Fruit fly (Drosophila melanogaster): ENCODE data around the gene Pkcdelta.

Pkcdelta gene

dm6 chrX:12496930-12497329, 64.9 kb downstream of the Pkcdelta start, which contains the start of gene mdu (continued):
- TF ChIP-seq CG13624 (GFP tag; optimal IDR thresholded peaks at IDR 0.05) (no peak), Dip3 (GFP tag; optimal IDR thresholded peaks at IDR 0.05) (no peak), CG13123 (GFP tag; optimal IDR thresholded peaks at IDR 0.05) (no peak), CG10431 (GFP tag; optimal IDR thresholded peaks at IDR 0.05) (no peak), D19B (GFP tag; optimal IDR thresholded peaks at IDR 0.05) (no peak), bbx (GFP tag; IDR thresholded peaks at IDR 0.05; ENCODE audit: partially characterized antibody) (peak; percentile 71; the same call in 1 of the 2 replicates), CG3407 (GFP tag; optimal IDR thresholded peaks at IDR 0.05) (no peak), CG16779 (GFP tag; IDR thresholded peaks at IDR 0.05) (no peak), CG34224 (GFP tag; IDR thresholded peaks at IDR 0.05; ENCODE audit: partially characterized antibody) (no peak), CG17385 (GFP tag; optimal IDR thresholded peaks at IDR 0.05) (no peak), lilli (GFP tag; optimal IDR thresholded peaks at IDR 0.05) (peak; percentile 20), MTF-1 (GFP tag; optimal IDR thresholded peaks at IDR 0.05; ENCODE audit: borderline replicate concordance) (no peak), Trl (optimal IDR thresholded peaks at IDR 0.05) (no peak), Trl (GFP tag; optimal IDR thresholded peaks at IDR 0.05) (no peak), dmrt11E (tag; optimal IDR thresholded peaks at IDR 0.05) (peak; percentile 21), CG4282 (GFP tag; optimal IDR thresholded peaks at IDR 0.05) (no peak), CG18011 (GFP tag; optimal IDR thresholded peaks at IDR 0.05) (no peak), Bteb2 (GFP tag; optimal IDR thresholded peaks at IDR 0.05) (no peak), Dek (tag; optimal IDR thresholded peaks at IDR 0.05) (no peak), CG2116 (GFP tag; optimal IDR thresholded peaks at IDR 0.05) (peak; percentile 60), CG11398 (GFP tag; optimal IDR thresholded peaks at IDR 0.05) (no peak), CG33557 (GFP tag; optimal IDR thresholded peaks at IDR 0.05) (no peak), CG18262 (tag; optimal IDR thresholded peaks at IDR 0.05) (peak; percentile 33), CG7963 (GFP tag; IDR thresholded peaks at IDR 0.05; ENCODE audit: partially characterized antibody) (0 out of 3 replicates have a peak, but pooled peaks have one; percentile 46), luna (GFP tag; optimal IDR thresholded peaks at IDR 0.05) (no peak), inv (GFP tag; IDR thresholded peaks at IDR 0.05; ENCODE audit: partially characterized antibody) (no peak), Oaz (GFP tag; IDR thresholded peaks at IDR 0.05) (no peak), CG6765 (GFP tag; optimal IDR thresholded peaks at IDR 0.05) (no peak), CG12071 (GFP tag; optimal IDR thresholded peaks at IDR 0.05) (no peak), pfk (GFP tag; optimal IDR thresholded peaks at IDR 0.05) (no peak), bsh (GFP tag; optimal IDR thresholded peaks at IDR 0.05) (no peak), Pdp1 (GFP tag; optimal IDR thresholded peaks at IDR 0.05) (peak in 1 of 2 experiments; percentile 2), jumu (GFP tag; optimal IDR thresholded peaks at IDR 0.05) (no peak), CG12104 (GFP tag; optimal IDR thresholded peaks at IDR 0.05) (no peak), usp (GFP tag; optimal IDR thresholded peaks at IDR 0.05) (no peak), psq (GFP tag; optimal IDR thresholded peaks at IDR 0.05) (no peak), pzg (GFP tag; optimal IDR thresholded peaks at IDR 0.05) (peak; percentile 29), CG32772 (GFP tag; IDR thresholded peaks at IDR 0.05) (no peak), Dfd (GFP tag; optimal IDR thresholded peaks at IDR 0.05) (no peak), lab (GFP tag; optimal IDR thresholded peaks at IDR 0.05) (no peak), HHEX (GFP tag; optimal IDR thresholded peaks at IDR 0.05) (no peak), Ada2b (GFP tag; IDR thresholded peaks at IDR 0.05) (no peak), CG12219 (GFP tag; optimal IDR thresholded peaks at IDR 0.05) (no peak), CG6683 (GFP tag; optimal IDR thresholded peaks at IDR 0.05) (no peak), CG12155 (GFP tag; optimal IDR thresholded peaks at IDR 0.05) (no peak), CG2712 (tag; optimal IDR thresholded peaks at IDR 0.05) (peak; percentile 35), ERR (GFP tag; optimal IDR thresholded peaks at IDR 0.05) (no peak), Usf (GFP tag; optimal IDR thresholded peaks at IDR 0.05) (peak; percentile 13), CG10274 (GFP tag; optimal IDR thresholded peaks at IDR 0.05) (no peak), ato (GFP tag; IDR thresholded peaks at IDR 0.05; ENCODE audit: partially characterized antibody) (0 out of 2 replicates have a peak, but pooled peaks have one; percentile 14), NC2β (GFP tag; optimal IDR thresholded peaks at IDR 0.05) (no peak)
